Fruit fly (Drosophila melanogaster): ENCODE measurements around the gene Pi4KIIalpha.

The Pi4KIIalpha gene

DNA sequence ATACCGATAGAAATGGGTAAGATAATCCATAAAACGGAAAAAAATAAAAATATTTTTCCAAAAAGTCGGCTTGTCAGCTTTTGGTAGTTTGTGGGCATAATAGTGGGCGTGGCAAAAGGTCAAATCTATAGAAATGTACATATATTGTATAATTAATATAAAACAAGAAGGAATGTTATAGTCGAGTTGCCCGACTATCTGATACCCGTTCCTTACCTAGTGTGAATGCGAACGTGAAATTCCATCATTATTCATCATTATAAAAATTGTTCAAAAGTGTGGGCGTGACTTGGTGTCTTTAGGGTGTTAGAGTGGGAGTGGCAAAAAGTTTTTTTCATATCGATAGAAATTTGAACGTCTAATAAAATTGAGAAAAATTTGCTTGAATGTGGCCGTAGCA, 11.9 kb downstream of the Pi4KIIalpha start:
- TF ChIP-seq Snoo (tag; optimal IDR thresholded peaks at IDR 0.05) (no peak), CG15710 (tag; optimal IDR thresholded peaks at IDR 0.05) (no peak), CG13204 (GFP tag; optimal IDR thresholded peaks at IDR 0.05) (no peak), D1 (tag; optimal IDR thresholded peaks at IDR 0.05) (no peak), CG9948 (tag; optimal IDR thresholded peaks at IDR 0.05) (no peak), CG14655 (GFP tag; optimal IDR thresholded peaks at IDR 0.05) (no peak), CG4496 (GFP tag; IDR thresholded peaks at IDR 0.05) (no peak), CG8301 (tag; optimal IDR thresholded peaks at IDR 0.05) (no peak), CG17806 (tag; optimal IDR thresholded peaks at IDR 0.05) (no peak), Pif1A (GFP tag; optimal IDR thresholded peaks at IDR 0.05) (no peak), EcR (GFP tag; optimal IDR thresholded peaks at IDR 0.05) (no peak), Pif1B (GFP tag; optimal IDR thresholded peaks at IDR 0.05) (no peak)

DNA sequence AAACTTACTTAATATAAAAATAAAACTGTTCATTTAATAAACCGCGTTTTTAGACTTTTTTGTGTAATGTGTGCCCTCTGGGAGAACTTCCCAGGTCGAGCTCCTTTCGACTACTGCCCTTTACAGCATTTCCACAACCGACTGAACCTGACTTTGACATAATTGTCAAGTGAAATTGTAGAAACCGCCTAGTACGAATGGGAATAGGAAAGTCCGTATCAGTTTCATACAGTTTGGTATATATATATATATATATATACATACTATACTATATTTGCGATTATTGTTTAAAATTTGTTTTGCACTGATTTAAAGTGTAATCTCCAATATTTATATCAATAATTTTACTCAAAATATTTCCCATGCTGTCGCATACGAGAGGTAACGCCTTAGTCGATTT, 12.4 kb downstream of the Pi4KIIalpha start, which contains the start of gene mia:
Gene mia (minus strand): TSS at position 101 of the 400 bp plus-strand sequence.
- no peak for TF ChIP-seq CG14655 (GFP tag; optimal IDR thresholded peaks at IDR 0.05)
- TF ChIP-seq D1 (tag; optimal IDR thresholded peaks at IDR 0.05), result no peak
- no peak for TF ChIP-seq CG8159 (tag; optimal IDR thresholded peaks at IDR 0.05)
- no peak for TF ChIP-seq CG4496 (GFP tag; IDR thresholded peaks at IDR 0.05)
- no peak for TF ChIP-seq CG17806 (tag; optimal IDR thresholded peaks at IDR 0.05)
- TF ChIP-seq Snoo (tag; optimal IDR thresholded peaks at IDR 0.05), result no peak
- TF ChIP-seq CG15710 (tag; optimal IDR thresholded peaks at IDR 0.05), result no peak
- no peak for TF ChIP-seq EcR (GFP tag; optimal IDR thresholded peaks at IDR 0.05)
- TF ChIP-seq CG8301 (tag; optimal IDR thresholded peaks at IDR 0.05), result no peak
- no peak for TF ChIP-seq CG13204 (GFP tag; optimal IDR thresholded peaks at IDR 0.05)
- TF ChIP-seq CG12605 (GFP tag; IDR thresholded peaks at IDR 0.05), result no peak
- TF ChIP-seq CG10348 (GFP tag; IDR thresholded peaks at IDR 0.05), result no peak
- no peak for TF ChIP-seq fd96Ca (GFP tag; IDR thresholded peaks at IDR 0.05)
- TF ChIP-seq CG34367 (tag; optimal IDR thresholded peaks at IDR 0.05), result no peak
- no peak for TF ChIP-seq CG32121 (GFP tag; IDR thresholded peaks at IDR 0.05)
- TF ChIP-seq Ets98B (GFP tag; IDR thresholded peaks at IDR 0.05), result no peak

DNA sequence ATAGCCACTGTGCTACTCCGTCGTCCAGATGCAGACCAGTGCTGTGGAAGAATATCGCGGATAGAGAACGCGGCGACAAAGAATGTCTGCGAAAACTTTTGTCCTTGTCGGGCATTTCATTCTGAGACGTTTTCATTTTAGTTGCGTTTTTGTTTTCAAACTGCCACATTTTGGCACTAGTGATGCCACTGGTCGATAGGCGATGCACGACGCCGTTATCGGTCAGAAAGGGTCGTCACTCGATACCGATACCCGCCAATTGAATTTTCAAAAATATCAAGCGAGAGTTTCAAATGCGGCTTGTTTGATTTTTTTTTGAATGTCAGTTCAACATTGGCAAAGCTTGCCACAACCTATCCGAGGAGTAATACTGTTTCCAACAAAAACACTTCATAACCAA, 13.0 kb downstream of the Pi4KIIalpha start:
- TF ChIP-seq CG8159 (tag; optimal IDR thresholded peaks at IDR 0.05) (no peak), CG13204 (GFP tag; optimal IDR thresholded peaks at IDR 0.05) (no peak), EcR (GFP tag; optimal IDR thresholded peaks at IDR 0.05) (no peak), CG10348 (GFP tag; IDR thresholded peaks at IDR 0.05) (no peak), CG17806 (tag; optimal IDR thresholded peaks at IDR 0.05) (no peak), CG34367 (tag; optimal IDR thresholded peaks at IDR 0.05) (no peak), gl (tag; optimal IDR thresholded peaks at IDR 0.05) (no peak), CG12605 (GFP tag; IDR thresholded peaks at IDR 0.05) (no peak)

DNA sequence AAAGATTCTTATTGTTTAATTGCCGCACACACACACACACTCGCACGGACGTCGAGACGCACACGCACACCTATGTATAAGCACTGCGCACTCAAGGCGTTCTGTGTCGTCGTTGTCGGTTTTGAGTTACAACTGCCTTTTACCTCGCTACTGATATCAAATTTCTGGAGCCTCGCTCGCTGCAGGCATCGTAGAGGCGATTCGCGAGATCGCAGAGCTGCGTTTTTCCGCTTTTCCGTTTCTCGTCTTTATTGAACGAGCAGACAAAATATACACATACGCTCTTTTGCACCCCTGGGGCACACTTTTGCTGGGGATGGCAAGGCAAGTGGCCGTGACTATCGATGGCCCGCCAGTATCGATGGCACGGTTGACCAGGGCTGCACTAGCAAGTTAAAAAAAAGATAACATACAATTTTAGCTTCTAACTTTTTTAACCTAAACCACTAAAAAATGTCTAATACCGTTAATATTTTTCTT, 15.9 kb downstream of the Pi4KIIalpha start, which contains the start of gene CG2519:
Gene CG2519 (minus strand): TSS at position 312 of the 480 bp plus-strand sequence.
- TF ChIP-seq CG15710 (tag; optimal IDR thresholded peaks at IDR 0.05) (no peak), CG12605 (GFP tag; IDR thresholded peaks at IDR 0.05) (peak; percentile 42; the same call in 1 of the 2 replicates), Snoo (tag; optimal IDR thresholded peaks at IDR 0.05) (no peak), CG4496 (GFP tag; IDR thresholded peaks at IDR 0.05) (peak; percentile 48; the same call in 2 of the 3 replicates), CG8301 (tag; optimal IDR thresholded peaks at IDR 0.05) (no peak), CG34367 (tag; optimal IDR thresholded peaks at IDR 0.05) (no peak), CG10348 (GFP tag; IDR thresholded peaks at IDR 0.05) (no peak), Pif1A (GFP tag; optimal IDR thresholded peaks at IDR 0.05) (no peak), CG14655 (GFP tag; optimal IDR thresholded peaks at IDR 0.05) (no peak), EcR (GFP tag; optimal IDR thresholded peaks at IDR 0.05) (no peak), Ets98B (GFP tag; IDR thresholded peaks at IDR 0.05) (no peak), rn (GFP tag; IDR thresholded peaks at IDR 0.05) (0 out of 2 replicates have a peak, but pooled peaks have one; percentile 29)

DNA sequence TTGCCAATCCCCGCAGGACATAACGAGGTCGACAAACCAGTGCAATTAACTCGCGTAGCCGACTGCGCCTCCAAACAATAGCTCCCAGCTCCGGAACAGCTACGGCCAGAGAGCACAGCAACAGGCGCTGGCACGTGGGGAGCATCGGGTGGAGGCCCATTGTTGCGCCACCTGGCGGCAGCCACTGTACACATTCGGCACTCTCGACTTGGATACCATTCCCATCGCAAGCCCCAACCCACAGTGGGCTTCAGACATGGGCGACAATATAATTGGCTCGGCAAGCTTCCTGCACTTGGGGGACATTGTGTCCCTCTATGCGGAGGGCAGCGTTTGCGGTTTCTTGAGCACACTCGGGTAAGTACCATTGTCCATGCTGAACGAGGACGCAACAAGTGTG, 35.9 kb downstream of the Pi4KIIalpha start:
- TF ChIP-seq CG8159 (tag; optimal IDR thresholded peaks at IDR 0.05), result no peak
- no peak for TF ChIP-seq Ets98B (GFP tag; IDR thresholded peaks at IDR 0.05)
- TF ChIP-seq fd96Ca (GFP tag; IDR thresholded peaks at IDR 0.05), result no peak
- no peak for TF ChIP-seq CG10348 (GFP tag; IDR thresholded peaks at IDR 0.05)
- no peak for TF ChIP-seq Pif1A (GFP tag; optimal IDR thresholded peaks at IDR 0.05)
- TF ChIP-seq CG8301 (tag; optimal IDR thresholded peaks at IDR 0.05), result no peak

DNA sequence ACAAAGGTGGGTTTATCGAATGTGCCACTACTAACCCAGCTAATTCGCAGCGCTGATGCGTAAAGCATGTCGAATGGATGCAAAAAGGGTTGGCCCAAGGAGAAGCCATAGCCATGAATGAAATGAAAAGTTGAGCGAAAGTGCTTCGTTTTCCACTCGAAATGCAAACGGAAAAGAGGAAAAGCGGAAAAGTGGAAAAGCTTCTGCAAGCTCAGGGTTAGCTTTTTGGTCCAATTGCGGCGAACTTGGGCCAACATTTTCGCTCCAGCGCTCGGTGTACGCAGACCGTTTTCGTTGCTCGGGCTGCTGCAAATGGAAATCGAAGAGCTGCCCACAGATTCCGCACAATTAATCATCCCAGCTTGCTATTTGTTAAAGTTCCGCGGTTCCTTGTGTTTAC, 38.6 kb downstream of the Pi4KIIalpha start:
- TF ChIP-seq D1 (tag; optimal IDR thresholded peaks at IDR 0.05) (no peak), CG14655 (GFP tag; optimal IDR thresholded peaks at IDR 0.05) (no peak), CG4496 (GFP tag; IDR thresholded peaks at IDR 0.05) (0 out of 3 replicates have a peak, but pooled peaks have one; percentile 30), gl (tag; optimal IDR thresholded peaks at IDR 0.05) (no peak), Ets98B (GFP tag; IDR thresholded peaks at IDR 0.05) (0 out of 2 replicates have a peak, but pooled peaks have one; percentile 15)

DNA sequence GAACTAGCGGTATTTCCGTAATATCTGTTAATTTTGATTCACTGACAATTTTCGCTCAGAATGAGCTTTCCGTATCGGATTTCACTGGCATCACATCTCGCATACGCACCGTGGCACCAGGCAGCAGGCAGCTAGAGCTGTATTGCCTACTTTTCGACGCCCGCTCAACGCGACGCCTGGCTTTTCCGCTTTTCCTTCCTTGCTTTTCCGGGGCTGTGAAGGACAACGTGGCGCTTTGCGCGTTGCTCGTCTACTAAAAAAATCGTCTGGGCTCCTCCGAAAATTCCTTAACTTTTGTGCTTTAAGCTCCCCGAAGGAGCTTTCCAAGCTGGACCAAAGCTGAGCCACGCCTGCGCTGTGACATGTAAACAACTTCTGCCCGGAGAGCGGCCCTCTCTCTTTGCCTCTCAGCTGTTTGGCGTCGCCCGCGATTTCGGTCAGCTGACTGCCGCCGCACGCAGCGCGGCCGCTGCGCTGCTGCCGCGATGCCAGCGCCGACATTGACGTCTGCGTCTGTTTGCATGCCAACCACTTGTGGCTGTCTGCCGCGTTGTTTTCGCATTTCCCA, 40.3 kb downstream of the Pi4KIIalpha start, which contains the start of the genes CG43845 and Nmdar1:
Gene CG43845 (minus strand): TSS at position 51 of the 568 bp plus-strand sequence.
Gene Nmdar1 (minus strand): TSS at position 259 of the 568 bp plus-strand sequence.
- no peak for TF ChIP-seq CG8159 (tag; optimal IDR thresholded peaks at IDR 0.05)
- no peak for TF ChIP-seq CG15710 (tag; optimal IDR thresholded peaks at IDR 0.05)
- no peak for TF ChIP-seq EcR (GFP tag; optimal IDR thresholded peaks at IDR 0.05)
- TF ChIP-seq CG17806 (tag; optimal IDR thresholded peaks at IDR 0.05), result no peak
- peak; percentile 95 for TF ChIP-seq CG12605 (GFP tag; IDR thresholded peaks at IDR 0.05)
- no peak for TF ChIP-seq Pif1B (GFP tag; optimal IDR thresholded peaks at IDR 0.05)
- no peak for TF ChIP-seq CG14655 (GFP tag; optimal IDR thresholded peaks at IDR 0.05)
- TF ChIP-seq fd96Ca (GFP tag; IDR thresholded peaks at IDR 0.05), result no peak
- no peak; the same call in 1 of the 2 replicates for TF ChIP-seq Ets98B (GFP tag; IDR thresholded peaks at IDR 0.05)
- TF ChIP-seq CG4496 (GFP tag; IDR thresholded peaks at IDR 0.05), result peak; percentile 29; the same call in 1 of the 3 replicates
- no peak for TF ChIP-seq Pif1A (GFP tag; optimal IDR thresholded peaks at IDR 0.05)
